Worm (Caenorhabditis elegans) whole organism, early embryonic: ENCODE results near the gene tbx-35.

Experiments used
- B0310.2 ChIP-seq: sonication (generic microtip); optimal IDR thresholded peaks from 2 replicates; lab custom pipeline; 2016; ENCODE audit warnings: mild to moderate bottlenecking, missing genetic modification characterization, missing compliant biosample characterization
- F13C5.2 ChIP-seq: sonication (generic microtip); optimal IDR thresholded peaks from 2 replicates; lab custom pipeline; 2017; ENCODE audit warnings: mild to moderate bottlenecking, missing genetic modification characterization, inconsistent platforms, missing compliant biosample characterization
- aly-1 ChIP-seq: sonication (generic microtip); optimal IDR thresholded peaks from 2 replicates; lab custom pipeline; 2016; ENCODE audit warnings: missing genetic modification characterization, missing compliant biosample characterization
- ama-1 ChIP-seq: fragments of 150-350 bp; optimal IDR thresholded peaks from 2 replicates; lab custom pipeline; 2014
- ceh-13 ChIP-seq: fragments of 200-800 bp; sonication (Bioruptor generic); optimal IDR thresholded peaks from 2 replicates; lab custom pipeline; 2018; ENCODE audit warnings: mild to moderate bottlenecking, missing genetic modification characterization, missing compliant biosample characterization
- ceh-36 ChIP-seq: sonication (generic microtip); optimal IDR thresholded peaks from 2 replicates; lab custom pipeline; 2016; ENCODE audit warnings: missing genetic modification characterization, inconsistent platforms, missing compliant biosample characterization
- ets-7 ChIP-seq: sonication (generic microtip); optimal IDR thresholded peaks from 2 replicates; lab custom pipeline; 2016; ENCODE audit warnings: missing genotype, missing genetic modification characterization, missing compliant biosample characterization
- flt-1 ChIP-seq: fragments of 200-800 bp; sonication (Bioruptor generic); IDR thresholded peaks from 2 replicates; pipeline ENCODE4 v1.3.6; 2022; ENCODE audit warnings: missing genetic modification characterization, missing compliant biosample characterization
- hmbx-1 ChIP-seq: sonication (generic microtip); optimal IDR thresholded peaks from 2 replicates; lab custom pipeline; 2016; ENCODE audit warnings: mild to moderate bottlenecking, missing genetic modification characterization, missing compliant biosample characterization
- hmg-4 ChIP-seq: fragments of 200-800 bp; sonication (Bioruptor generic); optimal IDR thresholded peaks from 2 replicates; lab custom pipeline; 2018; ENCODE audit warnings: mild to moderate bottlenecking, missing genetic modification characterization, missing compliant biosample characterization
- hnd-1 ChIP-seq: sonication (generic microtip); optimal IDR thresholded peaks from 2 replicates; lab custom pipeline; 2016; ENCODE audit warnings: missing genetic modification characterization, missing compliant biosample characterization
- pes-1 ChIP-seq: fragments of 200-800 bp; sonication (Bioruptor generic); IDR thresholded peaks from 2 replicates; pipeline ENCODE4 v1.3.6; 2022; ENCODE audit warnings: missing genetic modification reagents, missing genetic modification characterization, missing compliant biosample characterization
- scrt-1 ChIP-seq: fragments of 200-800 bp; sonication (Bioruptor generic); IDR thresholded peaks from 2 replicates; pipeline ENCODE4 v1.3.6; 2022; ENCODE audit warnings: missing genetic modification characterization, missing compliant biosample characterization
- sea-1 ChIP-seq: fragments of 200-800 bp; sonication (Bioruptor generic); conservative IDR thresholded peaks from 2 replicates; pipeline ENCODE4 v1.3.6; 2022; ENCODE audit warnings: missing genetic modification characterization, missing compliant biosample characterization
- tbx-11 ChIP-seq: fragments of 200-800 bp; sonication (Bioruptor generic); IDR thresholded peaks from 2 replicates; pipeline ENCODE4 v1.3.6; 2022; ENCODE audit warnings: missing genetic modification characterization, missing compliant biosample characterization
- tbx-37 ChIP-seq: fragments of 200-800 bp; sonication (Bioruptor generic); conservative IDR thresholded peaks from 2 replicates; pipeline ENCODE4 v1.3.6; 2022; ENCODE audit warnings: missing genetic modification reagents, missing genetic modification characterization, missing compliant biosample characterization
- tra-4 ChIP-seq: sonication (generic microtip); optimal IDR thresholded peaks from 2 replicates; lab custom pipeline; 2017; ENCODE audit warnings: missing genetic modification characterization, missing compliant biosample characterization

The tbx-35 gene

DNA sequence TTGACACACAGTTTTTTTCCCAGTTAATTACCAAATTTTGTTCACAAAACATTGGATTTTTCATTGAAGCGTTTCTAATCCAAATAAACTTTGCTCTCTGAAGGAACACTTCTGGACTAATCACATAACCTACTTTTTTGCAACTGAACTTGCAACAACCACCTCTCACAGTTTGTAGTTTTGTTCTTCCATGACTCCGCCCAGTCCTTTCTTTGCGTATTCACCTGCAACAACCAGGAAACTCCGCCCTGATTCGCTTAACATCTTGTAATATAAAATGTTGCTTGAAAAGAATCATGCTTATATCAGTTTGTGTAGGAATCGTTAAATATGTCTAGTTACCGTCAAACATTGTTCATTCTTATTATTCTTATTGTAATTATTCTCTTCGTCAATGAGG lies 31.2 kb upstream of the tbx-35 start, which contains the start of gene ins-11:
Gene ins-11 (plus strand): TSS at position 301 of the 400 bp plus-strand sequence.
- TF ChIP-seq tbx-37 (GFP tag; lab: Robert Waterston, UW): no peak
- TF ChIP-seq ceh-36 (tag; lab: Kevin White, UChicago): no peak
- TF ChIP-seq pes-1: no peak
- no peak for TF ChIP-seq ama-1 (lab: Kevin White, UChicago)
- no peak for TF ChIP-seq hnd-1 (tag; lab: Kevin White, UChicago)
- TF ChIP-seq aly-1: no peak
- TF ChIP-seq hmg-4 (GFP tag; lab: Kevin White, UChicago): no peak
- TF ChIP-seq flt-1 (GFP tag; lab: Robert Waterston, UW): no peak
- no peak for TF ChIP-seq B0310.2 (tag; lab: Kevin White, UChicago)
- TF ChIP-seq ceh-13 (GFP tag; lab: Kevin White, UChicago): no peak
- TF ChIP-seq ets-7 (tag; lab: Kevin White, UChicago): no peak
- no peak for TF ChIP-seq scrt-1 (GFP tag; lab: Robert Waterston, UW)
- TF ChIP-seq sea-1 (GFP tag; lab: Robert Waterston, UW): no peak
- TF ChIP-seq F13C5.2 (tag; lab: Kevin White, UChicago): no peak
- TF ChIP-seq tbx-11 (GFP tag; lab: Robert Waterston, UW): no peak
- no peak for TF ChIP-seq tra-4 (tag; lab: Kevin White, UChicago)
- no peak for TF ChIP-seq hmbx-1 (tag; lab: Kevin White, UChicago)

DNA sequence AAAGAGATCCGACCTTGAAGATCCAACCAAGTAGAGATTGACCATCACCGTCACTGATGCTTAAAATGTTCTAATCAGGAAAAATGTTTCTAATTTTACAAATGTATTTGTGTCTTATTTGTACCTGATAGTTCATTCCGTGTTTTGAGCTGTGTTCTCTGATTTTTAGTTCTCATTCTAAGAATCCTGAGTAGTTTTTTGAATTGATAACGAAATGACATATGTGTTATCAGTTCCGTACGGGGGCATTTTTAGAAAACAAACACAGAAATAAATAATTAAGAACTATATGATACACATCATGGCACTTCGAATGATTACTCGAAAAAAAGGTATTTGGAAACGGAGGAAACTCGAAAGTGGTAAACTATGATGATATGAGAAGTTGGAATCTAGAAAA lies 30.3 kb upstream of the tbx-35 start:
- TF ChIP-seq tra-4 (tag; lab: Kevin White, UChicago): no peak
- no peak for TF ChIP-seq scrt-1 (GFP tag; lab: Robert Waterston, UW)
- no peak for TF ChIP-seq ceh-13 (GFP tag; lab: Kevin White, UChicago)
- no peak for TF ChIP-seq hnd-1 (tag; lab: Kevin White, UChicago)
- TF ChIP-seq pes-1: no peak
- no peak for TF ChIP-seq B0310.2 (tag; lab: Kevin White, UChicago)
- TF ChIP-seq tbx-11 (GFP tag; lab: Robert Waterston, UW): no peak
- TF ChIP-seq F13C5.2 (tag; lab: Kevin White, UChicago): no peak
- no peak for TF ChIP-seq ama-1 (lab: Kevin White, UChicago)
- TF ChIP-seq hmbx-1 (tag; lab: Kevin White, UChicago): no peak
- no peak for TF ChIP-seq ceh-36 (tag; lab: Kevin White, UChicago)
- no peak for TF ChIP-seq hmg-4 (GFP tag; lab: Kevin White, UChicago)

DNA sequence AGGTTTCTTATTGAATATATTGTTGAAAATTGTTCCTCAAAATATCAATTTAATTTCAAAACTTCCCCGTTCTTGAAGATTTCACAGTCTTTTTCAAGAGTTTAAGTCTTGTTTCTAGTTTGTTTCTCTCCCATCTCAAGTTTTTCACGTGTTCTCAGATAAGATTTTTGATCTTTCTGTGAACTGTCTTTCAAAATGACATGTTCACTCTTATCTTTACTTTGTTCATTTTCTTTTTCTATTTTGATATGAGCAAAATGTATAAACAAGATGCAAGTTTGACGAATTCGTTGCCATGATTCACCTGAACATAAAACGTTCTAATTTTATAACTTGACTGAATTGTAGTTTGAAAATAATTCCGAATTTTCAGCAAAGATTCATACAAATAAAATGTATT lies 29.6 kb upstream of the tbx-35 start:
- TF ChIP-seq hmbx-1 (tag; lab: Kevin White, UChicago) (no peak), sea-1 (GFP tag; lab: Robert Waterston, UW) (no peak), ama-1 (lab: Kevin White, UChicago) (no peak), B0310.2 (tag; lab: Kevin White, UChicago) (no peak), ceh-13 (GFP tag; lab: Kevin White, UChicago) (no peak), aly-1 (no peak), tra-4 (tag; lab: Kevin White, UChicago) (no peak), hmg-4 (GFP tag; lab: Kevin White, UChicago) (no peak), tbx-11 (GFP tag; lab: Robert Waterston, UW) (no peak), scrt-1 (GFP tag; lab: Robert Waterston, UW) (no peak), tbx-37 (GFP tag; lab: Robert Waterston, UW) (no peak), ets-7 (tag; lab: Kevin White, UChicago) (no peak)

DNA sequence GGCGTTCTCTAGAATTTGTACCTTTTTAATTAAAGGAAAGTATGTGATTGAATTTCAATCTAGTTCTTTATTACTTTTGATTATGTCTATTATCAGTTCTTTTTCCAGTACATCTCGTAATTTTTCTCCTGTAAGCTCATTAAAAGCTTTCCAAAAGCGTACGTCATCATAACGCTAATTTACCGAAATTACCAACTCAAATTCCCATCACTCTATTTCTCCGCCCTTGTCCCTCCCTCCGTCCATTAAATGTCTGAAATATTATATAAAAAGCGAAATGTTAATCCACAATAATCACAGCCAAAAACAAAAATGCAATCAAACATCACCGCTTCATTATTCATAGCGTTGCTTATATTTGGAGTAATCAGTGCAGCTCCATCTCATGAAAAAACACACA lies 29.1 kb upstream of the tbx-35 start, which contains the start of gene ins-12:
Gene ins-12 (plus strand): TSS at position 301 of the 400 bp plus-strand sequence.
- TF ChIP-seq F13C5.2 (tag; lab: Kevin White, UChicago) (no peak), B0310.2 (tag; lab: Kevin White, UChicago) (no peak), sea-1 (GFP tag; lab: Robert Waterston, UW) (no peak), ama-1 (lab: Kevin White, UChicago) (no peak), flt-1 (GFP tag; lab: Robert Waterston, UW) (no peak), hmg-4 (GFP tag; lab: Kevin White, UChicago) (no peak), ceh-36 (tag; lab: Kevin White, UChicago) (no peak), ceh-13 (GFP tag; lab: Kevin White, UChicago) (no peak)

DNA sequence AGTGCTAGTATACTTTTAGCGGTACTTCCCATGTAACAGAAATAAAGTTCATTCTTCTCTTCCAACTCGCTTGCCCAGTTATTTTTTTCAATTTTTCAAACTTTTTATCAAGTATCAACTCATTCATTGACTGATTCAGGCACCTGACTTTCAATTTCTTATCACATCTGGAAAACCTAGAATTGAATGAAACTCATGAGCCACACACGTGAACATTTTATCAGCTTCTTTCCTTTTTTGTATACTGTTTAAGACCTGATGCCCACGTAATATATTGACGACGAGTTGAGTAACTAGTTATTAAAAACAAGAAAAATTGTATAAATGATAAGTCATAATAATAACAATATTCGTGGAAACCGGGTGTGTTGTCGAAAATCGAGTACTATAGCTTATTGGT lies 28.3 kb upstream of the tbx-35 start:
- TF ChIP-seq tbx-37 (GFP tag; lab: Robert Waterston, UW) (no peak), pes-1 (no peak), ama-1 (lab: Kevin White, UChicago) (no peak), sea-1 (GFP tag; lab: Robert Waterston, UW) (no peak), ceh-36 (tag; lab: Kevin White, UChicago) (no peak), ceh-13 (GFP tag; lab: Kevin White, UChicago) (no peak), flt-1 (GFP tag; lab: Robert Waterston, UW) (no peak), hnd-1 (tag; lab: Kevin White, UChicago) (no peak), B0310.2 (tag; lab: Kevin White, UChicago) (no peak), tbx-11 (GFP tag; lab: Robert Waterston, UW) (no peak), aly-1 (no peak), hmbx-1 (tag; lab: Kevin White, UChicago) (no peak), tra-4 (tag; lab: Kevin White, UChicago) (no peak), F13C5.2 (tag; lab: Kevin White, UChicago) (no peak), hmg-4 (GFP tag; lab: Kevin White, UChicago) (no peak), scrt-1 (GFP tag; lab: Robert Waterston, UW) (no peak)

DNA sequence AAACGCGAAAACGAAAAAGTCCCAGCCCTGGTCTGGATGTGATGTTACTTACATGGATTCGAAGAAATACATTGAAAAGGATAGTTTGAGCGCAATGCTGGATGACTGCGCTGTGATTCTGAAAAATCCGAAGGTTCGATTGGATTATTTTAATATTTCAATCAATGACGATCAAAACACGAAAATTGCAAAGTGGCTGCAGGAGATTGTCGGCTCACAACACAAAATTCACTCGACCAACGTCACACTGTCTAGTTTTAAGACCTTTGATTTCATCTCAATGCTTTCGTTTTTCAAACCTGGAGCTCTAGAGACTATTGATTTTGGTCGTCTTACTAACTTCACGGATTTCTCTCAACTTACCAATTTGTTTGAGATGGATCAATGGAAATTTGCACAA lies 26.3 kb upstream of the tbx-35 start, which contains the start of gene C17C3.5:
Gene C17C3.5 (plus strand): TSS at position 301 of the 400 bp plus-strand sequence.
- TF ChIP-seq ceh-36 (tag; lab: Kevin White, UChicago) (no peak), ama-1 (lab: Kevin White, UChicago) (no peak), tbx-37 (GFP tag; lab: Robert Waterston, UW) (no peak), pes-1 (no peak), F13C5.2 (tag; lab: Kevin White, UChicago) (no peak)

DNA sequence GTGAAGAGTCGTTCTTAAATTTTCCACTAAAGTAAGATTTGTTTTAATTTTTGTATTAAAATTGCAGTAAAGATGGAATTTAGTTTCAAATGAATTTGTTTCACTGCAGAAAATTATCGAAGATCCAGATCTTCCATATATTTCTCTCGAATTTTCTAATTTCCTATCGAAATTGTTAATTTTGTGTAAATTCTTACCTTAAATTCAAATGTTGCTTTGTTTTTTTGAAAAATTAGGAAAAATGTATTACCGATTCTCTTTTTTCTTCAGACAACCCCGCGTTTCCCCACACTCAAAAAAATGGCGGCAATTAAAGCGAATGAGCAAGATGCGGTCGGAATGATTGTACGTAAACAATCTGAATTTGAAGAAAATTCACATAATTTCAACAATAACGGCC lies 24.5 kb upstream of the tbx-35 start, which contains the start of gene C17C3.6:
Gene C17C3.6 (plus strand): TSS at position 301 of the 400 bp plus-strand sequence.
- TF ChIP-seq F13C5.2 (tag; lab: Kevin White, UChicago): no peak
- TF ChIP-seq B0310.2 (tag; lab: Kevin White, UChicago): no peak
